Worm (Caenorhabditis elegans): ENCODE results near the gene ZK488.6.

Gene ZK488.6

ce11 chrV:556055-556454, 34.2 kb upstream of the ZK488.6 start, which contains the start of gene srx-8:
Gene srx-8, minus strand, starts transcription at chrV:556155.
- no peak for TF ChIP-seq elt-3 (tag; optimal IDR thresholded peaks at IDR 0.05)
- TF ChIP-seq hlh-4 (tag; optimal IDR thresholded peaks at IDR 0.05), result no peak
- no peak for TF ChIP-seq efl-1 (optimal IDR thresholded peaks at IDR 0.05)
- TF ChIP-seq efl-1 (GFP tag; optimal IDR thresholded peaks at IDR 0.05 in 1 of 2), result peak in 1 of 2 experiments; percentile 56
- TF ChIP-seq mef-2 (tag; optimal IDR thresholded peaks at IDR 0.05), result no peak
- no peak for TF ChIP-seq ztf-11 (tag; optimal IDR thresholded peaks at IDR 0.05)

- TF ChIP-seq mep-1 (tag; optimal IDR thresholded peaks at IDR 0.05) (no peak), egl-27 (tag; optimal IDR thresholded peaks at IDR 0.05) (no peak), tlp-1 (tag; optimal IDR thresholded peaks at IDR 0.05) (no peak), nhr-47 (tag; optimal IDR thresholded peaks at IDR 0.05) (no peak), vab-15 (tag; optimal IDR thresholded peaks at IDR 0.05) (no peak), hpl-2 (GFP tag; optimal IDR thresholded peaks at IDR 0.05) (no peak), efl-3 (GFP tag; optimal IDR thresholded peaks at IDR 0.05) (no peak), lin-14 (GFP tag; optimal IDR thresholded peaks at IDR 0.05) (no peak)
Measured at ce11 chrV:559940-560339, 30.3 kb upstream of the ZK488.6 start, which contains the start of gene srx-7. Gene srx-7, plus strand, starts transcription at chrV:560195.

ce11 chrV:562834-563233, 27.4 kb upstream of the ZK488.6 start, which contains the start of gene C14C6.2:
Gene C14C6.2, plus strand, starts transcription at chrV:563134.
- no peak for TF ChIP-seq ama-1 (optimal IDR thresholded peaks at IDR 0.05)
- TF ChIP-seq zag-1 (tag; optimal IDR thresholded peaks at IDR 0.05), result no peak
- no peak for TF ChIP-seq irx-1 (tag; optimal IDR thresholded peaks at IDR 0.05)

- no peak for TF ChIP-seq pax-3 (tag; optimal IDR thresholded peaks at IDR 0.05)
Measured at ce11 chrV:565984-566383, 24.3 kb upstream of the ZK488.6 start, which contains the start of gene sri-73. Gene sri-73, minus strand, starts transcription at chrV:566084.

- TF ChIP-seq snpc-4 (tag; optimal IDR thresholded peaks at IDR 0.05) (no peak), aly-2 (tag; optimal IDR thresholded peaks at IDR 0.05) (no peak), lin-13 (GFP tag; optimal IDR thresholded peaks at IDR 0.05) (no peak), nhr-76 (tag; optimal IDR thresholded peaks at IDR 0.05) (no peak), sox-4 (tag; optimal IDR thresholded peaks at IDR 0.05) (no peak), vab-15 (tag; optimal IDR thresholded peaks at IDR 0.05) (no peak), sptf-1 (tag; optimal IDR thresholded peaks at IDR 0.05) (no peak), lin-15B (tag; optimal IDR thresholded peaks at IDR 0.05) (no peak), swsn-7 (tag; optimal IDR thresholded peaks at IDR 0.05) (no peak), lin-39 (tag; optimal IDR thresholded peaks at IDR 0.05) (no peak), ceh-8 (GFP tag; optimal IDR thresholded peaks at IDR 0.05) (no peak), nhr-90 (tag; optimal IDR thresholded peaks at IDR 0.05; ENCODE audit: poor library complexity) (no peak), ztf-11 (tag; optimal IDR thresholded peaks at IDR 0.05) (no peak), nhr-85 (tag) (no peak), pag-3 (tag; optimal IDR thresholded peaks at IDR 0.05; ENCODE audit: borderline replicate concordance, insufficient read depth) (no peak), C04F5.9 (tag; optimal IDR thresholded peaks at IDR 0.05) (no peak), nhr-237 (tag; optimal IDR thresholded peaks at IDR 0.05) (no peak), fkh-4 (tag; optimal IDR thresholded peaks at IDR 0.05; ENCODE audit: borderline replicate concordance) (no peak), pqm-1 (tag; optimal IDR thresholded peaks at IDR 0.05) (no peak)
Measured at ce11 chrV:568105-568504, 22.2 kb upstream of the ZK488.6 start, which contains the start of gene sri-72. Gene sri-72, minus strand, starts transcription at chrV:568205.

ce11 chrV:574639-575038, 15.6 kb upstream of the ZK488.6 start, which contains the start of gene C14C6.13:
Gene C14C6.13, minus strand, starts transcription at chrV:574739.
- TF ChIP-seq nhr-76 (tag; optimal IDR thresholded peaks at IDR 0.05), result no peak
- no peak for TF ChIP-seq dpl-1 (GFP tag; optimal IDR thresholded peaks at IDR 0.05)
- no peak for TF ChIP-seq fkh-10 (GFP tag; optimal IDR thresholded peaks at IDR 0.05)
- no peak for TF ChIP-seq egl-13 (tag; optimal IDR thresholded peaks at IDR 0.05)
- no peak for TF ChIP-seq dsc-1 (tag; optimal IDR thresholded peaks at IDR 0.05)
- TF ChIP-seq zip-4 (GFP tag; optimal IDR thresholded peaks at IDR 0.05), result no peak
- TF ChIP-seq lin-39 (tag; optimal IDR thresholded peaks at IDR 0.05), result no peak
- no peak for TF ChIP-seq nhr-90 (tag; optimal IDR thresholded peaks at IDR 0.05; ENCODE audit: poor library complexity)
- TF ChIP-seq sup-37 (GFP tag; optimal IDR thresholded peaks at IDR 0.05), result no peak

Data from whole organism, L1 larva.